Fruit fly (Drosophila melanogaster): ENCODE results near the gene CG11695.

The CG11695 gene

dm6 chrX:11555070-11555469 is 21.6 kb upstream of the CG11695 start:
- TF ChIP-seq woc (GFP tag; optimal IDR thresholded peaks at IDR 0.05) (no peak), brk (GFP tag; optimal IDR thresholded peaks at IDR 0.05) (peak; percentile 18), lola (GFP tag; optimal IDR thresholded peaks at IDR 0.05) (no peak), Mio (GFP tag; optimal IDR thresholded peaks at IDR 0.05) (no peak), jim (GFP tag; optimal IDR thresholded peaks at IDR 0.05) (no peak), Hnf4 (GFP tag; optimal IDR thresholded peaks at IDR 0.05) (peak; percentile 44), pan (optimal IDR thresholded peaks at IDR 0.05) (no peak), h (GFP tag; optimal IDR thresholded peaks at IDR 0.05) (no peak)

DNA sequence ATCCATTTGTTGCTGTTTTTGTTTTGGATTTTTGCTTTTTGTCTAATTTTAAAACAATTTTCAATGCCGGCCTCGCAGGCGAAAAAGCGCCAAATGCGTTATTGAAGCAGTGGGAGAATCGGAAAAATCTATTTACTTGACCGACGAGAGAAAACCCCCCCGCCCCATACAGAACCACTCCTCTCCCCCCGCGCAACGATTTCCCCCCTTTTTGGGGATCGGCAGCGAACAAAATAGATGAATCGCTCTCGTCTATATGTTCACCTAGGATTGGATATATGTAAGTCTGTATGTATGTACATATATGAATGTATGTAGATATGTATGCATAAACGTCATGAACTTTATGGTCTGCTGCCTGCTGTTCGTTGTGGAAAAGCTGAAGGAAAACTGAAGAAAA is 19.9 kb upstream of the CG11695 start:
- TF ChIP-seq Rel (GFP tag; optimal IDR thresholded peaks at IDR 0.05) (no peak), Rel (tag; optimal IDR thresholded peaks at IDR 0.05) (no peak), ey (GFP tag; optimal IDR thresholded peaks at IDR 0.05) (no peak), Abd-B (GFP tag; optimal IDR thresholded peaks at IDR 0.05) (no peak), rgr (GFP tag; optimal IDR thresholded peaks at IDR 0.05) (no peak), sage (GFP tag; optimal IDR thresholded peaks at IDR 0.05) (no peak), usp (GFP tag; optimal IDR thresholded peaks at IDR 0.05) (no peak), HLH106 (tag; optimal IDR thresholded peaks at IDR 0.05) (no peak), woc (GFP tag; optimal IDR thresholded peaks at IDR 0.05) (no peak), psq (GFP tag; optimal IDR thresholded peaks at IDR 0.05) (no peak), Hr83 (GFP tag; optimal IDR thresholded peaks at IDR 0.05; ENCODE audit: poor library complexity, severe bottlenecking) (no peak), OdsH (GFP tag; optimal IDR thresholded peaks at IDR 0.05) (no peak), Vsx2 (GFP tag; optimal IDR thresholded peaks at IDR 0.05; ENCODE audit: partially characterized antibody) (no peak), dmrt93B (GFP tag; optimal IDR thresholded peaks at IDR 0.05) (no peak), dsf (GFP tag; optimal IDR thresholded peaks at IDR 0.05; ENCODE audit: borderline replicate concordance) (no peak), pan (optimal IDR thresholded peaks at IDR 0.05) (no peak), Dif (GFP tag; optimal IDR thresholded peaks at IDR 0.05; ENCODE audit: partially characterized antibody) (no peak), jim (GFP tag; optimal IDR thresholded peaks at IDR 0.05) (no peak)

DNA sequence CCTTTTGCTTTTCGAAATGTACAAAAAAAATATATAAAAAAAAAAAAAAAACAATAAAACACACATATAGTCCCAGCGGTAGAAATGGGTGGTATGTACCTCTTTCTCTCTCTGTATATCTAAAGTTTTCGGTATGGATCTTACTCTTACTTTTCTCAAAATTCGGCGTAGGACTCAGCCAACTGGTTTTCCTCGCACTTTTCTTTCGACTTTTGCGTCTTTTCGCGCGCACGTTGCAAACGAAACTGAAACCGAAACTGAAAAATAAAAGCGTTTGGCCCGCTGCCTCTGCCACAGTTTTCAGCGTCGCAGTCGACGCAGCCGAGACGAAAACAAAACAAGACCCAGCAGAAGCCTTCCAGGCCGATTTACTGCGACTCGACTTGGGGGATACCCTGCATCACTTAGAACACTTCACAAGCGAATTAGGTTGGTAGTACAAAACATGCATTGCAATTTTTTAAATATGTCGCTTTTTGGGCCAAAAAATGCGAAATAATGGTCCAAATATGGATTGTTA is 18.2 kb upstream of the CG11695 start, which contains the start of gene CG1572:
TSS of gene CG1572 (minus strand) at position 266 of the 520 bp plus-strand sequence.
- TF ChIP-seq pan (optimal IDR thresholded peaks at IDR 0.05) (peak; percentile 55), foxo (GFP tag; optimal IDR thresholded peaks at IDR 0.05) (peak in 1 of 2 experiments; percentile 31), Mio (GFP tag; optimal IDR thresholded peaks at IDR 0.05) (no peak), psq (GFP tag; optimal IDR thresholded peaks at IDR 0.05) (peak; percentile 11), CG32264 (GFP tag; optimal IDR thresholded peaks at IDR 0.05) (no peak), Hnf4 (GFP tag; optimal IDR thresholded peaks at IDR 0.05) (peak; percentile 19), fru (GFP tag; optimal IDR thresholded peaks at IDR 0.05) (peak; percentile 25), Hr83 (GFP tag; optimal IDR thresholded peaks at IDR 0.05; ENCODE audit: poor library complexity, severe bottlenecking) (peak; percentile 8), woc (GFP tag; optimal IDR thresholded peaks at IDR 0.05) (peak; percentile 57), HLH106 (tag; optimal IDR thresholded peaks at IDR 0.05) (no peak), jim (GFP tag; optimal IDR thresholded peaks at IDR 0.05) (no peak), Myc (optimal IDR thresholded peaks at IDR 0.05) (no peak), Rel (GFP tag; optimal IDR thresholded peaks at IDR 0.05) (no peak), Rel (tag; optimal IDR thresholded peaks at IDR 0.05) (peak; percentile 37), dsf (GFP tag; optimal IDR thresholded peaks at IDR 0.05; ENCODE audit: borderline replicate concordance) (no peak), h (GFP tag; optimal IDR thresholded peaks at IDR 0.05) (peak; percentile 49), br (GFP tag; optimal IDR thresholded peaks at IDR 0.05) (peak; percentile 10), rgr (GFP tag; optimal IDR thresholded peaks at IDR 0.05) (peak; percentile 48)

- TF ChIP-seq brk (GFP tag; optimal IDR thresholded peaks at IDR 0.05) (no peak), ey (GFP tag; optimal IDR thresholded peaks at IDR 0.05) (peak; percentile 63), woc (GFP tag; optimal IDR thresholded peaks at IDR 0.05) (no peak), rgr (GFP tag; optimal IDR thresholded peaks at IDR 0.05) (peak; percentile 84), Myc (optimal IDR thresholded peaks at IDR 0.05) (no peak), sv (GFP tag; optimal IDR thresholded peaks at IDR 0.05) (peak; percentile 54), h (GFP tag; optimal IDR thresholded peaks at IDR 0.05) (peak; percentile 78), HLH106 (tag; optimal IDR thresholded peaks at IDR 0.05) (peak; percentile 85), OdsH (GFP tag; optimal IDR thresholded peaks at IDR 0.05) (peak; percentile 81), Hnf4 (GFP tag; optimal IDR thresholded peaks at IDR 0.05) (no peak), dsf (GFP tag; optimal IDR thresholded peaks at IDR 0.05; ENCODE audit: borderline replicate concordance) (no peak), psq (GFP tag; optimal IDR thresholded peaks at IDR 0.05) (peak; percentile 79), br (GFP tag; optimal IDR thresholded peaks at IDR 0.05) (peak; percentile 53), N (GFP tag; optimal IDR thresholded peaks at IDR 0.05) (no peak), dmrt93B (GFP tag; optimal IDR thresholded peaks at IDR 0.05) (peak; percentile 61), fru (GFP tag; optimal IDR thresholded peaks at IDR 0.05) (peak; percentile 72), CG9705 (GFP tag; optimal IDR thresholded peaks at IDR 0.05) (peak; percentile 45), foxo (GFP tag; optimal IDR thresholded peaks at IDR 0.05) (peak in 1 of 2 experiments; percentile 85), pan (optimal IDR thresholded peaks at IDR 0.05) (no peak), Sp1 (GFP tag; optimal IDR thresholded peaks at IDR 0.05) (peak; percentile 89)
Observed at dm6 chrX:11559728-11560724, 16.7 kb upstream of the CG11695 start.

All from whole organism, wandering third instar larva.